Worm (Caenorhabditis elegans) whole organism, L1 larva: ENCODE data around the gene irld-44.

Experiments used
- ama-1 ChIP-seq: fragments of 150-350 bp; optimal IDR thresholded peaks from 2 replicates; lab custom pipeline; 2014
- ces-1 ChIP-seq: fragments of 150-350 bp; optimal IDR thresholded peaks from 2 replicates; lab custom pipeline; 2014; ENCODE audit warnings: missing biosample characterization, missing genetic modification reagents, missing genetic modification characterization
- dpl-1 ChIP-seq, 3 experiments: fragments of 150-350 bp in 2 of 3; sonication (generic microtip) in 1 of 3; optimal IDR thresholded peaks; 2 replicates each; lab custom pipeline; 2014 to 2017; ENCODE audit warnings: missing biosample characterization in 3 of 3, missing genetic modification characterization in 3 of 3, missing genetic modification reagents in 3 of 3
- egl-27 ChIP-seq, 2 experiments: fragments of 150-350 bp in 1 of 2; sonication (generic microtip); optimal IDR thresholded peaks; 3 replicates each; lab custom pipeline; 2017 to 2018; ENCODE audit warnings: missing biosample characterization in 2 of 2, missing genetic modification characterization in 2 of 2, missing genetic modification reagents in 2 of 2
- hlh-17 ChIP-seq: fragments of 200-800 bp; sonication (Bioruptor generic); optimal IDR thresholded peaks from 2 replicates; lab custom pipeline; 2018; ENCODE audit warnings: missing genetic modification characterization, mild to moderate bottlenecking, missing compliant biosample characterization, moderate library complexity, borderline replicate concordance
- jun-1 ChIP-seq: fragments of 150-350 bp; optimal IDR thresholded peaks from 2 replicates; lab custom pipeline; 2014; ENCODE audit warnings: missing biosample characterization, missing genetic modification reagents, missing genetic modification characterization
- lin-15B ChIP-seq: fragments of 150-350 bp; sonication (generic microtip); optimal IDR thresholded peaks from 3 replicates; lab custom pipeline; 2014; ENCODE audit warnings: missing biosample characterization, missing genetic modification characterization
- mab-9 ChIP-seq: fragments of 200-800 bp; sonication (Bioruptor generic); IDR thresholded peaks from 2 replicates; pipeline ENCODE4 v1.3.6; 2022; ENCODE audit warnings: missing genetic modification reagents, missing genetic modification characterization, missing compliant biosample characterization
- nhr-11 ChIP-seq: fragments of 150-350 bp; optimal IDR thresholded peaks from 2 replicates; lab custom pipeline; 2014; ENCODE audit warnings: missing biosample characterization, missing genetic modification characterization
- nhr-76 ChIP-seq: sonication (generic microtip); optimal IDR thresholded peaks from 2 replicates; lab custom pipeline; 2017; ENCODE audit warnings: missing biosample characterization, missing genetic modification characterization
- pqm-1 ChIP-seq: sonication (generic microtip); optimal IDR thresholded peaks from 3 replicates; lab custom pipeline; 2017; ENCODE audit warnings: missing biosample characterization, missing genetic modification characterization
- rnt-1 ChIP-seq: sonication (generic microtip); optimal IDR thresholded peaks from 2 replicates; lab custom pipeline; 2016; ENCODE audit warnings: mild to moderate bottlenecking, missing genetic modification characterization, moderate library complexity, missing compliant biosample characterization
- unc-62 ChIP-seq: fragments of 150-350 bp; optimal IDR thresholded peaks from 2 replicates; lab custom pipeline; 2014; ENCODE audit warnings: missing biosample characterization, missing genetic modification reagents, missing genetic modification characterization
- zag-1 ChIP-seq: fragments of 150-350 bp; optimal IDR thresholded peaks from 2 replicates; lab custom pipeline; 2014; ENCODE audit warnings: missing biosample characterization, missing genetic modification characterization

ce11 chrV:1643886-1644285, 7.3 kb upstream of the irld-44 start, which contains the start of gene alh-2:
- TF ChIP-seq mab-9 (GFP tag; lab: Robert Waterston, UW): no peak
- no peak for TF ChIP-seq hlh-17 (GFP tag; lab: Kevin White, UChicago)
- TF ChIP-seq zag-1 (tag; lab: Kevin White, UChicago): no peak
- TF ChIP-seq pqm-1 (tag; lab: Kevin White, UChicago): no peak
- TF ChIP-seq nhr-11 (tag; lab: Kevin White, UChicago): no peak
- TF ChIP-seq nhr-76 (tag; lab: Kevin White, UChicago): no peak
- TF ChIP-seq jun-1 (tag; lab: Kevin White, UChicago): no peak
- TF ChIP-seq lin-15B (tag; lab: Kevin White, UChicago): no peak
- no peak for TF ChIP-seq ces-1
- TF ChIP-seq ama-1 (lab: Kevin White, UChicago): no peak
- TF ChIP-seq rnt-1: no peak
- TF ChIP-seq unc-62 (GFP tag; lab: Kevin White, UChicago): no peak
- no peak for TF ChIP-seq egl-27 (tag; optimal IDR thresholded peaks at IDR 0.05; lab: Kevin White, UChicago)
- no peak for TF ChIP-seq dpl-1 (GFP tag; optimal IDR thresholded peaks at IDR 0.05; lab: Kevin White, UChicago)
